Fruit fly (Drosophila melanogaster): Measurements from ENCODE around the gene Osi8.

DNA sequence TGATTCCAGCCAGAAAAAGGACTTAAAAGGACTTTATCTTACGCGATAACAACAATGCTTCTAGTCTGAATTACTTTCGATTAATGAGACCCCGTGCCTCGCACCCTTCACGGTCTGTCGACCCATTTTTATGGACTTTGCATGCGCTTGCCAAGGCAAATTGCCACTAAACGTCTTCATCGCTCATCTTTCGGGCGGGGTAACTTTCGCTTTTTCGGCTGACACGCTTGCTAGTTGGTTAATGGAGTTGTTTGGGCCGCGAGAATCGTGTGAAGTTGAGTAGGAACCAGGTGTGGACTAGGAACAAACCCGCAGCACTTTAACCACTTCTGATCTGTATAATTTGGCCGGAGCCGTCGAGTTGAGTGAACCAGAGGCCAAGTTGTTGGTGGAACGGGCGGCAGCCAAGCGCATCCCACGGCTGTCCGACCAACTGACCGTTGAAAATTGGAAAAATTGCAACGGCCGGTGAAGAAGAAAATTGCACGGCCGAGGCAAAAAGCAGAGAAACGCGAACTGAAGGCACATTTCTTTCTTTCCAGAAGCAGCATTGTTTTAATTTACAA is 27.9 kb upstream of the Osi8 start, which contains the start of gene Osi5:
- no peak for TF ChIP-seq gro (GFP tag; optimal IDR thresholded peaks at IDR 0.05)
- TF ChIP-seq CG8478 (optimal IDR thresholded peaks at IDR 0.05), result no peak
- no peak for TF ChIP-seq pum (GFP tag; optimal IDR thresholded peaks at IDR 0.05)
- no peak for TF ChIP-seq CG11093 (GFP tag; IDR thresholded peaks at IDR 0.05)
- no peak for TF ChIP-seq CG15601 (tag; optimal IDR thresholded peaks at IDR 0.05)
- TF ChIP-seq CG18599 (GFP tag; optimal IDR thresholded peaks at IDR 0.05), result no peak
- TF ChIP-seq shn (GFP tag; optimal IDR thresholded peaks at IDR 0.05), result no peak
- no peak for TF ChIP-seq Hey (tag; optimal IDR thresholded peaks at IDR 0.05)
- no peak for TF ChIP-seq ttk (GFP tag; IDR thresholded peaks at IDR 0.05)
- TF ChIP-seq CG15514 (GFP tag; optimal IDR thresholded peaks at IDR 0.05), result no peak
- TF ChIP-seq CG11723 (GFP tag; optimal IDR thresholded peaks at IDR 0.05), result no peak
- TF ChIP-seq CG10267 (tag; optimal IDR thresholded peaks at IDR 0.05), result no peak
- no peak for TF ChIP-seq ham (GFP tag; IDR thresholded peaks at IDR 0.05)
- TF ChIP-seq NK7.1 (GFP tag; optimal IDR thresholded peaks at IDR 0.05), result no peak
